Comparison of ENCODE assay signal across 1 fruit fly cellular context in the genomic region with DNA sequence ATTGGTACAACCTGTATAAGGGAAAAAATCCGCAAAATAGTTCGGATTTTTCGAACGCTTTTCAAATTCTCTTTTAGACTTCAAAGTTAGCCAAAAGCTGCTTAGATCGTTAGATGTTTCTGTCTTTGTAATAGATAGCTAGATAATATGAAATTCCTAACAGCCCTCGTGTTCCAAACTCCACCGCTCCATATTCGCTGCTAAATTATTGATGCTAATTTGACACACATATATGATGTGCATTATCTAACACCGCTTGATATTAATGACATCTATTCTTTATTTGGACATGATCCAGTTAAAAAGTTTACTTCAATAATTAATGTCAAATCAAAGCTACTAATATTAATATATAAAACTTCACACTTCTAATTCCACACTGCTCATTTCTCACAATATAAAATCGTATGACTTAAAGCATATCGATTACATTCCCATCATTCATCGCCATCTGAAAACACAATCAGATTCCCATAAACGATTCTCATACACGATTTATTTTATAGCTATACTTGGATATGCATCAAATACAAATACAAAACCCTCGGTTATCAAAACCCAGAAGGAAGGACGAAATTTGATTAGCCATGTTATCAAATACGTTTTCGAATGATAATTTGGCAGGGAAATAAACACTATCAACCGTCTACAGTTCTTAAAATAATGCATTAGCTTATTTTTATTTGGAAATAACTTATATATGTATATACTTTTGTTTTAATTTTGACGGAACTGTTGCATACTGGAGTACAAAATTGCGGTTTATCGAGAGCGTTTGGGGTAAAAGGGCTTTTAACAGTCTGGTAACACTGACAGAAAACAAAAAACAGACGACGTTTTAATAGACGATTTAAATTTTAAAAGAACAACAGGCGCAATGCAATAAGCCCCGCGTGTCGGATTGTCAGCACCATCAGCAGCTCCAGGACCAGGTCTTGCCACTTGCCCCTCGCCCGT.
TF ChIP-seq lines count a peak whose summit lies in the region.

A gene (plus strand): TSS at position 274 of the 957 bp plus-strand sequence.

TF ChIP-seq in whole organism, embryonic, 481 proteins besides CTCF, POLR2A, EP300 and RAD21 (continued from another document):
- peak; percentile 76 for TF ChIP-seq phol (tag; optimal IDR thresholded peaks at IDR 0.05; lab: Kevin White, UChicago)
- TF ChIP-seq MESR4 (GFP tag; optimal IDR thresholded peaks at IDR 0.05; lab: Kevin White, UChicago), result no peak
- TF ChIP-seq Hr78 (GFP tag; optimal IDR thresholded peaks at IDR 0.05; lab: Kevin White, UChicago), result no peak
- peak; percentile 35; the same call in 1 of the 2 replicates for TF ChIP-seq CG9932 (GFP tag; IDR thresholded peaks at IDR 0.05; lab: Robert Waterston, UW)
- TF ChIP-seq Lpt (GFP tag; optimal IDR thresholded peaks at IDR 0.05; lab: Kevin White, UChicago), result no peak
- no peak for TF ChIP-seq h (optimal IDR thresholded peaks at IDR 0.05; lab: Kevin White, UChicago)
- peak; percentile 72 for TF ChIP-seq sens (GFP tag; lab: Kevin White, UChicago)
- TF ChIP-seq Hmx (GFP tag; optimal IDR thresholded peaks at IDR 0.05; lab: Kevin White, UChicago), result no peak
- TF ChIP-seq kni (GFP tag; optimal IDR thresholded peaks at IDR 0.05; lab: Kevin White, UChicago), result no peak
- peak; percentile 45; the same call in 2 of the 3 replicates for TF ChIP-seq knrl (GFP tag; IDR thresholded peaks at IDR 0.05; lab: Robert Waterston, UW; ENCODE audit: partially characterized antibody)
- TF ChIP-seq Pdp1 (GFP tag; optimal IDR thresholded peaks at IDR 0.05; lab: Kevin White, UChicago), result peak in 1 of 2 experiments; percentile 4
- peak; percentile 32 for TF ChIP-seq Dp (GFP tag; optimal IDR thresholded peaks at IDR 0.05; lab: Kevin White, UChicago)
- TF ChIP-seq CG12659 (GFP tag; optimal IDR thresholded peaks at IDR 0.05; lab: Kevin White, UChicago), result peak; percentile 16
- TF ChIP-seq cad (GFP tag; optimal IDR thresholded peaks at IDR 0.05; lab: Kevin White, UChicago), result no peak
- peak; percentile 91 for TF ChIP-seq CG1603 (tag; optimal IDR thresholded peaks at IDR 0.05; lab: Kevin White, UChicago)
- TF ChIP-seq CG1024 (GFP tag; IDR thresholded peaks at IDR 0.05; lab: Robert Waterston, UW), result peak; percentile 77
- TF ChIP-seq CG17361 (GFP tag; IDR thresholded peaks at IDR 0.05; lab: Robert Waterston, UW), result 0 out of 3 replicates have a peak, but pooled peaks have one; percentile 19
- TF ChIP-seq lmd (GFP tag; IDR thresholded peaks at IDR 0.05; lab: Robert Waterston, UW), result peak; percentile 37; the same call in 1 of the 2 replicates
- peak; percentile 47; the same call in 1 of the 2 replicates for TF ChIP-seq Scr (GFP tag; IDR thresholded peaks at IDR 0.05; lab: Robert Waterston, UW; ENCODE audit: partially characterized antibody)
- TF ChIP-seq ssp (GFP tag; IDR thresholded peaks at IDR 0.05; lab: Robert Waterston, UW), result peak; percentile 60
- no peak for TF ChIP-seq Bgb (GFP tag; IDR thresholded peaks at IDR 0.05; lab: Robert Waterston, UW; ENCODE audit: partially characterized antibody)
- peak; percentile 38; the same call in 1 of the 3 replicates for TF ChIP-seq CG16813 (GFP tag; IDR thresholded peaks at IDR 0.05; lab: Robert Waterston, UW; ENCODE audit: partially characterized antibody)
- TF ChIP-seq CoRest (tag; optimal IDR thresholded peaks at IDR 0.05; lab: Kevin White, UChicago), result peak; percentile 12
- no peak for TF ChIP-seq CG8944 (GFP tag; optimal IDR thresholded peaks at IDR 0.05; lab: Kevin White, UChicago)
- no peak for TF ChIP-seq pan (optimal IDR thresholded peaks at IDR 0.05; lab: Kevin White, UChicago)
- peak in 1 of 2 experiments; percentile 42 for TF ChIP-seq pan (GFP tag; optimal IDR thresholded peaks at IDR 0.05 in 1 of 2, IDR thresholded peaks at IDR 0.05 in 1 of 2)
- no peak for TF ChIP-seq CG7271 (tag; optimal IDR thresholded peaks at IDR 0.05; lab: Kevin White, UChicago)
- no peak for TF ChIP-seq HLHmδ (GFP tag; optimal IDR thresholded peaks at IDR 0.05; lab: Kevin White, UChicago)
- TF ChIP-seq dmrt11E (tag; optimal IDR thresholded peaks at IDR 0.05; lab: Kevin White, UChicago), result peak; percentile 7
- TF ChIP-seq CG9727 (GFP tag; optimal IDR thresholded peaks at IDR 0.05; lab: Kevin White, UChicago), result peak; percentile 8
- peak; percentile 50 for TF ChIP-seq CG10267 (tag; optimal IDR thresholded peaks at IDR 0.05; lab: Kevin White, UChicago)
- peak; percentile 29 for TF ChIP-seq pzg (GFP tag; optimal IDR thresholded peaks at IDR 0.05; lab: Kevin White, UChicago)
- TF ChIP-seq MTF-1 (GFP tag; optimal IDR thresholded peaks at IDR 0.05; lab: Kevin White, UChicago; ENCODE audit: borderline replicate concordance), result no peak
- TF ChIP-seq CG2712 (tag; optimal IDR thresholded peaks at IDR 0.05; lab: Kevin White, UChicago), result peak; percentile 7
- TF ChIP-seq dysf (GFP tag; IDR thresholded peaks at IDR 0.05; lab: Robert Waterston, UW), result 0 out of 3 replicates have a peak, but pooled peaks have one; percentile 18
- TF ChIP-seq CG13424 (tag; optimal IDR thresholded peaks at IDR 0.05; lab: Kevin White, UChicago), result peak; percentile 17
- TF ChIP-seq CG17359 (tag; optimal IDR thresholded peaks at IDR 0.05; lab: Kevin White, UChicago), result no peak
- TF ChIP-seq CG12744 (GFP tag; optimal IDR thresholded peaks at IDR 0.05; lab: Kevin White, UChicago), result no peak
- peak; percentile 29; the same call in 1 of the 2 replicates for TF ChIP-seq inv (GFP tag; IDR thresholded peaks at IDR 0.05; lab: Robert Waterston, UW; ENCODE audit: partially characterized antibody)
- no peak for TF ChIP-seq kah (GFP tag; optimal IDR thresholded peaks at IDR 0.05; lab: Kevin White, UChicago)
- peak; percentile 24 for TF ChIP-seq CG14710 (tag; optimal IDR thresholded peaks at IDR 0.05; lab: Kevin White, UChicago)
- TF ChIP-seq CG15696 (tag; optimal IDR thresholded peaks at IDR 0.05; lab: Kevin White, UChicago), result peak; percentile 41
- TF ChIP-seq CG17802 (tag; optimal IDR thresholded peaks at IDR 0.05; lab: Kevin White, UChicago), result peak; percentile 79
- no peak for TF ChIP-seq zf30C (GFP tag; optimal IDR thresholded peaks at IDR 0.05; lab: Kevin White, UChicago)
- TF ChIP-seq CG11093 (GFP tag; IDR thresholded peaks at IDR 0.05; lab: Robert Waterston, UW), result no peak
- 0 out of 3 replicates have a peak, but pooled peaks have one; percentile 10 for TF ChIP-seq CG6791 (GFP tag; IDR thresholded peaks at IDR 0.05; lab: Robert Waterston, UW; ENCODE audit: partially characterized antibody)
- TF ChIP-seq gem (tag; optimal IDR thresholded peaks at IDR 0.05; lab: Kevin White, UChicago), result peak; percentile 51
- peak; percentile 88 for TF ChIP-seq CG30020 (tag; optimal IDR thresholded peaks at IDR 0.05; lab: Kevin White, UChicago)
- no peak for TF ChIP-seq nmo (GFP tag; optimal IDR thresholded peaks at IDR 0.05; lab: Kevin White, UChicago)
- TF ChIP-seq ro (GFP tag; IDR thresholded peaks at IDR 0.05; lab: Robert Waterston, UW), result no peak
- TF ChIP-seq CG6689 (GFP tag; IDR thresholded peaks at IDR 0.05; lab: Robert Waterston, UW), result no peak
- no peak for TF ChIP-seq dmrt99B (tag; optimal IDR thresholded peaks at IDR 0.05; lab: Kevin White, UChicago)
- TF ChIP-seq Ravus (GFP tag; IDR thresholded peaks at IDR 0.05; lab: Robert Waterston, UW), result no peak
- TF ChIP-seq zen (tag; optimal IDR thresholded peaks at IDR 0.05; lab: Kevin White, UChicago), result peak; percentile 38
- TF ChIP-seq BEAF-32 (GFP tag; optimal IDR thresholded peaks at IDR 0.05; lab: Kevin White, UChicago), result peak; percentile 59
- peak; percentile 19 for TF ChIP-seq Ssrp (tag; optimal IDR thresholded peaks at IDR 0.05; lab: Kevin White, UChicago)
- TF ChIP-seq CG17912 (GFP tag; optimal IDR thresholded peaks at IDR 0.05; lab: Kevin White, UChicago), result no peak
- TF ChIP-seq mam (GFP tag; optimal IDR thresholded peaks at IDR 0.05; lab: Kevin White, UChicago), result no peak
- peak; percentile 38 for TF ChIP-seq E2f2 (GFP tag; IDR thresholded peaks at IDR 0.05; lab: Robert Waterston, UW)
- no peak for TF ChIP-seq az2 (GFP tag; optimal IDR thresholded peaks at IDR 0.05; lab: Kevin White, UChicago)
- TF ChIP-seq CG18619 (GFP tag; optimal IDR thresholded peaks at IDR 0.05; lab: Kevin White, UChicago), result no peak
- TF ChIP-seq CG17568 (GFP tag; optimal IDR thresholded peaks at IDR 0.05; lab: Kevin White, UChicago), result no peak
- TF ChIP-seq CG2116 (GFP tag; optimal IDR thresholded peaks at IDR 0.05; lab: Kevin White, UChicago), result peak; percentile 42
- 0 out of 3 replicates have a peak, but pooled peaks have one; percentile 7 for TF ChIP-seq row (GFP tag; IDR thresholded peaks at IDR 0.05; lab: Robert Waterston, UW)
- TF ChIP-seq Lhr (GFP tag; optimal IDR thresholded peaks at IDR 0.05; lab: Kevin White, UChicago), result peak; percentile 19
- TF ChIP-seq lola (GFP tag; optimal IDR thresholded peaks at IDR 0.05; lab: Kevin White, UChicago), result peak in 1 of 3 experiments; percentile 41
- peak; percentile 48; the same call in 1 of the 2 replicates for TF ChIP-seq MBD-R2 (GFP tag; IDR thresholded peaks at IDR 0.05; lab: Robert Waterston, UW)
- TF ChIP-seq Dref (GFP tag; IDR thresholded peaks at IDR 0.05; lab: Robert Waterston, UW), result peak; percentile 33
- no peak for TF ChIP-seq CG16779 (GFP tag; IDR thresholded peaks at IDR 0.05; lab: Robert Waterston, UW)
- no peak for TF ChIP-seq ham (GFP tag; IDR thresholded peaks at IDR 0.05; lab: Robert Waterston, UW)
- TF ChIP-seq unc-4 (GFP tag; IDR thresholded peaks at IDR 0.05; lab: Robert Waterston, UW; ENCODE audit: partially characterized antibody), result no peak
- no peak for TF ChIP-seq CG12942 (GFP tag; optimal IDR thresholded peaks at IDR 0.05; lab: Kevin White, UChicago)
- 0 out of 2 replicates have a peak, but pooled peaks have one; percentile 7 for TF ChIP-seq bbx (GFP tag; IDR thresholded peaks at IDR 0.05; lab: Robert Waterston, UW; ENCODE audit: partially characterized antibody)
